Fruit fly (Drosophila melanogaster) whole organism, adult: ENCODE results near the gene pps.

ENCODE experiments used
- Mnt ChIP-seq: fragments of 200-800 bp; sonication (Bioruptor generic); optimal IDR thresholded peaks from 2 replicates; lab custom pipeline; 2016; ENCODE audit warnings: missing biosample characterization, mild to moderate bottlenecking, missing genetic modification characterization
- cic ChIP-seq: fragments of 200-800 bp; sonication (Bioruptor generic); optimal IDR thresholded peaks from 2 replicates; lab custom pipeline; 2017; ENCODE audit warnings: missing biosample characterization, mild to moderate bottlenecking, missing genetic modification characterization, moderate library complexity
- kay ChIP-seq: fragments of 200-800 bp; sonication (Bioruptor generic); peaks from one replicate; lab custom pipeline; 2016; ENCODE audit warnings: missing biosample characterization, missing genetic modification characterization, borderline replicate concordance
- tj ChIP-seq: fragments of 200-800 bp; sonication (Bioruptor generic); optimal IDR thresholded peaks from 3 replicates; lab custom pipeline; 2017; ENCODE audit warnings: missing biosample characterization, mild to moderate bottlenecking, missing genetic modification characterization, moderate library complexity

DNA sequence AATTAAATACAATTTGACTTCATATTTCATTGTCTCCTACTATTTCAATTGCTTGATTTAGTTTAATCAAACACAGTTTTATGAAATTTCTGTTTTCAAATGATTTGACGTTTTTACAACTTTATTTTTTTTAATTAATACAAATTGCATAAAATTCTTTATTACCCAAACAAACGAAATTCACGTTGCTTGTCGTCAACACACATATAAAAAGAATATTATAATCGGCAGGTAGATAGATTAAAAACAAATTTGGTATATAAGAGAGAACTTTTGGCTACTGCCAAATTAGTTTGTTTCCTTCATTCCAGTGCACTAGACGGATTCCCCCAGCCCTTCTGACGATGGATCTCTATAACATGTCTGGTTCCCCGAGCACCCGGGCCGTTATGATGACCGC is 36.8 kb upstream of the pps start, which contains the start of gene GstD6:
- TF ChIP-seq kay (GFP tag; lab: Kevin White, UChicago) (no peak), Mnt (GFP tag; lab: Kevin White, UChicago) (no peak), tj (GFP tag; lab: Kevin White, UChicago) (no peak), cic (GFP tag; lab: Kevin White, UChicago) (no peak)
